Worm (Caenorhabditis elegans) whole organism, young adult: ENCODE measurements around the gene slc-25A10.

Source experiments
- F57A8.1 ChIP-seq: fragments of 200-800 bp; sonication (Bioruptor generic); optimal IDR thresholded peaks from 2 replicates; lab custom pipeline; 2018; ENCODE audit warnings: mild to moderate bottlenecking, missing genetic modification characterization, moderate library complexity, missing compliant biosample characterization
- aptf-2 ChIP-seq: fragments of 200-800 bp; sonication (Bioruptor generic); conservative IDR thresholded peaks from 2 replicates; pipeline ENCODE4 v1.3.6; 2022; ENCODE audit warnings: missing genetic modification reagents, missing genetic modification characterization, missing compliant biosample characterization
- ccch-3 ChIP-seq: fragments of 200-800 bp; sonication (Bioruptor generic); optimal IDR thresholded peaks from 2 replicates; lab custom pipeline; 2018; ENCODE audit warnings: mild to moderate bottlenecking, missing genetic modification characterization, missing compliant biosample characterization
- cebp-1 ChIP-seq, 2 experiments: fragments of 200-800 bp in 1 of 2; sonication (Bioruptor generic) in 1 of 2; sonication (generic microtip) in 1 of 2; IDR thresholded peaks in 1 of 2; optimal IDR thresholded peaks in 1 of 2; 2 replicates each; pipeline versions ENCODE4 v1.3.6 to Lab custom; 2017 to 2022; ENCODE audit warnings: missing compliant biosample characterization in 2 of 2, missing genetic modification characterization in 2 of 2, mild to moderate bottlenecking in 1 of 2, missing genetic modification reagents in 1 of 2, moderate library complexity in 1 of 2
- dpff-1 ChIP-seq: sonication (generic microtip); optimal IDR thresholded peaks from 2 replicates; lab custom pipeline; 2017; ENCODE audit warnings: mild to moderate bottlenecking, missing genetic modification characterization, missing compliant biosample characterization
- hsf-1 ChIP-seq: fragments of 200-800 bp; sonication (Bioruptor generic); IDR thresholded peaks from 2 replicates; pipeline ENCODE4 v1.3.6; 2022; ENCODE audit warnings: missing genetic modification reagents, missing genetic modification characterization, missing compliant biosample characterization
- nfya-1 ChIP-seq: sonication (generic microtip); optimal IDR thresholded peaks from 2 replicates; lab custom pipeline; 2017; ENCODE audit warnings: antibody characterized with exemption, missing compliant biosample characterization, missing genetic modification characterization, borderline replicate concordance; ENCODE audit not compliant: insufficient read depth

DNA sequence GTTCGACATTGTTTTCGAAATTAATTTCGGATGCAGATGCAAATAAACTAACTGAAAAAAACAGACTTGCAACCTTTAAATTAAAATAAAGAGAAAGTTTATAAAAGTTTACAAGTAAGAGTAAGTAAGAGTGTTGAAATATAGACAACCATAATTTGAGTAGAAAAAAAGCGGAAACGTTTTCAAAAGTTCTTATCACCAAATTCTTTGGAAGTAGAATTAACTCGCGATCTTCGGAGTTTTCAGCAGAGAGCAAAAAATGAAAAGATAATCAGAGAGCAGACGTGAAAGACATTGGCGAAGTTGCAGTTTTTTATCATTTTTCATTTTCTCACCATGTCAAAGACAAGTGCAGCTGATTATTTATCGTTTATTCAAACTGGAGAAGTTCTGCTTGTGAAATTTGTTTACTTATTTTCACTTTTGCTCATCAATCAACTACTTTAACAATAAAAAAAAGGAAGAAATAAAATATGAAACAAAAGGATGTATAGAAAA lies 36.3 kb upstream of the slc-25A10 start, which contains the start of gene abts-4:
- TF ChIP-seq ccch-3 (GFP tag; lab: Kevin White, UChicago), result no peak
- TF ChIP-seq aptf-2, result no peak
- no peak for TF ChIP-seq cebp-1 (GFP tag; IDR thresholded peaks at IDR 0.05; lab: Robert Waterston, UW)
- TF ChIP-seq cebp-1 (tag; optimal IDR thresholded peaks at IDR 0.05; lab: Kevin White, UChicago), result no peak
- no peak for TF ChIP-seq F57A8.1 (GFP tag; lab: Kevin White, UChicago)
- TF ChIP-seq hsf-1 (GFP tag; lab: Robert Waterston, UW), result no peak
- no peak for TF ChIP-seq nfya-1 (tag; lab: Kevin White, UChicago)
- no peak for TF ChIP-seq dpff-1 (tag; lab: Kevin White, UChicago)
